Worm (Caenorhabditis elegans): ENCODE data around the gene cutl-11.

The cutl-11 gene

ce11 chrX:11650751-11651150 lies at the start of gene cutl-11:
Gene cutl-11, minus strand, starts transcription at chrX:11650851.
- TF ChIP-seq ham-2 (GFP tag; optimal IDR thresholded peaks at IDR 0.05) (no peak), ceh-83 (GFP tag; optimal IDR thresholded peaks at IDR 0.05) (no peak), lsy-2 (tag; optimal IDR thresholded peaks at IDR 0.05) (no peak), nhr-76 (tag; optimal IDR thresholded peaks at IDR 0.05) (no peak), blmp-1 (tag; optimal IDR thresholded peaks at IDR 0.05) (no peak), elt-3 (tag; optimal IDR thresholded peaks at IDR 0.05) (no peak), nhr-28 (tag; optimal IDR thresholded peaks at IDR 0.05) (no peak), hlh-1 (tag; optimal IDR thresholded peaks at IDR 0.05) (no peak), sptf-1 (tag; optimal IDR thresholded peaks at IDR 0.05) (no peak), zip-8 (tag; optimal IDR thresholded peaks at IDR 0.05) (no peak), unc-62 (GFP tag; optimal IDR thresholded peaks at IDR 0.05) (no peak), bed-3 (GFP tag; optimal IDR thresholded peaks at IDR 0.05) (no peak), M03D4.4 (tag; optimal IDR thresholded peaks at IDR 0.05) (no peak), ces-1 (GFP tag; optimal IDR thresholded peaks at IDR 0.05) (no peak), snpc-4 (tag; optimal IDR thresholded peaks at IDR 0.05) (no peak), flh-1 (GFP tag; optimal IDR thresholded peaks at IDR 0.05) (no peak), mep-1 (tag; optimal IDR thresholded peaks at IDR 0.05) (no peak)

ce11 chrX:11700263-11700662 lies 49.6 kb upstream of the cutl-11 start, which contains the start of gene C44C10.15:
Gene C44C10.15, minus strand, starts transcription at chrX:11700363.
- no peak for TF ChIP-seq hlh-1 (tag; optimal IDR thresholded peaks at IDR 0.05)
- TF ChIP-seq tbx-8 (GFP tag; optimal IDR thresholded peaks at IDR 0.05) = no peak
- TF ChIP-seq unc-39 (tag; optimal IDR thresholded peaks at IDR 0.05) = no peak
- no peak for TF ChIP-seq nhr-2 (tag; optimal IDR thresholded peaks at IDR 0.05)
- TF ChIP-seq ceh-83 (GFP tag; optimal IDR thresholded peaks at IDR 0.05) = no peak
- TF ChIP-seq lsy-2 (tag; optimal IDR thresholded peaks at IDR 0.05) = no peak
- TF ChIP-seq unc-62 (GFP tag; optimal IDR thresholded peaks at IDR 0.05) = no peak
- no peak for TF ChIP-seq mep-1 (tag; optimal IDR thresholded peaks at IDR 0.05)
- no peak for TF ChIP-seq ham-2 (GFP tag; optimal IDR thresholded peaks at IDR 0.05)
- no peak for TF ChIP-seq blmp-1 (tag; optimal IDR thresholded peaks at IDR 0.05)
- TF ChIP-seq drap-1 (GFP tag; optimal IDR thresholded peaks at IDR 0.05) = no peak
- no peak for TF ChIP-seq flh-1 (GFP tag; optimal IDR thresholded peaks at IDR 0.05)
- no peak for TF ChIP-seq lin-13 (tag; optimal IDR thresholded peaks at IDR 0.05)
- no peak for TF ChIP-seq nhr-28 (tag; optimal IDR thresholded peaks at IDR 0.05)

- TF ChIP-seq ceh-39 (tag; optimal IDR thresholded peaks at IDR 0.05) = no peak
- no peak for TF ChIP-seq nhr-76 (tag; optimal IDR thresholded peaks at IDR 0.05)
- no peak for TF ChIP-seq mls-2 (tag; optimal IDR thresholded peaks at IDR 0.05)
- no peak for TF ChIP-seq mab-5 (tag; optimal IDR thresholded peaks at IDR 0.05)
- no peak for TF ChIP-seq lsy-2 (tag; optimal IDR thresholded peaks at IDR 0.05)
- no peak for TF ChIP-seq cnd-1 (tag; optimal IDR thresholded peaks at IDR 0.05)
- TF ChIP-seq lin-32 (GFP tag; optimal IDR thresholded peaks at IDR 0.05) = no peak
- TF ChIP-seq ztf-11 (tag; optimal IDR thresholded peaks at IDR 0.05) = no peak
- no peak for TF ChIP-seq nhr-12 (tag; optimal IDR thresholded peaks at IDR 0.05)
- no peak for TF ChIP-seq lin-13 (tag; optimal IDR thresholded peaks at IDR 0.05)
- TF ChIP-seq unc-120 (tag; optimal IDR thresholded peaks at IDR 0.05; ENCODE audit: poor library complexity, severe bottlenecking) = no peak
- no peak for TF ChIP-seq elt-3 (tag; optimal IDR thresholded peaks at IDR 0.05)
- TF ChIP-seq tbx-8 (GFP tag; optimal IDR thresholded peaks at IDR 0.05) = no peak
- TF ChIP-seq unc-62 (GFP tag; optimal IDR thresholded peaks at IDR 0.05) = no peak
- TF ChIP-seq unc-39 (tag; optimal IDR thresholded peaks at IDR 0.05) = no peak
- no peak for TF ChIP-seq elt-1 (tag; optimal IDR thresholded peaks at IDR 0.05; ENCODE audit: borderline replicate concordance, insufficient read depth)
- TF ChIP-seq sem-2 (GFP tag; optimal IDR thresholded peaks at IDR 0.05) = no peak
- no peak for TF ChIP-seq ces-1 (GFP tag; optimal IDR thresholded peaks at IDR 0.05)
Observed at ce11 chrX:11696696-11697095, 46.0 kb upstream of the cutl-11 start, which contains the start of gene C44C10.12. Gene C44C10.12, plus strand, starts transcription at chrX:11696996.

- peak; percentile 34 for TF ChIP-seq hlh-1 (tag; optimal IDR thresholded peaks at IDR 0.05)
- TF ChIP-seq nhr-2 (tag; optimal IDR thresholded peaks at IDR 0.05) = peak; percentile 5
- no peak for TF ChIP-seq unc-120 (tag; optimal IDR thresholded peaks at IDR 0.05; ENCODE audit: poor library complexity, severe bottlenecking)
- TF ChIP-seq mep-1 (tag; optimal IDR thresholded peaks at IDR 0.05) = peak; percentile 34
Observed at ce11 chrX:11693092-11693491, 42.4 kb upstream of the cutl-11 start, which contains the start of gene smcl-1. Gene smcl-1, plus strand, starts transcription at chrX:11693464.

Data from whole organism, mixed stage, embryonic.